Fruit fly (Drosophila melanogaster): ENCODE results near the gene CG34426.

Gene CG34426

DNA sequence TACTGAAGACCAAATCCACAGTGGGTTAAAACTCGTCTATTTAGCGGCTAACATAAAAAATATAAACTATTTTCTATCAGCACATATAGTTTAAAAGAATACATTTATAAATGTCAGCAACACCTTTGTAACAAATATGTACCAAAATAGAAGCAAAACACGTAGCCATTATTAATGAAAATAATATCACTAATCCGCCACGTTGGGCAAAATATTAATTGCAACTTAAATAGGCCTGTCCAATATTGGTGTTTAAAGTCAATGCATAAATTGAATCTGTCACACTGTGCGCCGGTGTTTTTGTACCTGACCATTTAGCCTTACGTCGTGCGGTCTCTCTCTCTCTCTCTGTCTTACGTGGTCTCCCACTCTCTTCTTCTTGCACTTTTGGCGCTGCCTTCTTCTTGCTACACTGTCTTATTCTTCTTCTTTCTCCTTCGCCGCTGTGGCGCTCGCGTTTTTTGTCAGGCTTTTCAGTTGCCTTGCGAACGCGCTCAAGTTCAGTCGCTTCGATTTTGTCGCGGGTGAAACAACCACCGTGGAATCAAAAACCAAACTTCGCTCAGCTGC is 36.2 kb upstream of the CG34426 start:
- peak; percentile 89 for TF ChIP-seq Jra (GFP tag; optimal IDR thresholded peaks at IDR 0.05)
- peak; percentile 97 for TF ChIP-seq br (GFP tag; optimal IDR thresholded peaks at IDR 0.05)
- TF ChIP-seq Rel (GFP tag; optimal IDR thresholded peaks at IDR 0.05): peak; percentile 86
- peak; percentile 78 for TF ChIP-seq Rel (tag; optimal IDR thresholded peaks at IDR 0.05)
- no peak for TF ChIP-seq lola (GFP tag; optimal IDR thresholded peaks at IDR 0.05)
- TF ChIP-seq Dfd (GFP tag; optimal IDR thresholded peaks at IDR 0.05): no peak
- peak; percentile 87 for TF ChIP-seq CG32264 (GFP tag; optimal IDR thresholded peaks at IDR 0.05)
- peak; percentile 86 to 97 for TF ChIP-seq foxo (GFP tag; optimal IDR thresholded peaks at IDR 0.05)
- peak; percentile 98 for TF ChIP-seq h (GFP tag; optimal IDR thresholded peaks at IDR 0.05)
- TF ChIP-seq HLH106 (tag; optimal IDR thresholded peaks at IDR 0.05): peak; percentile 98
- TF ChIP-seq Vsx2 (GFP tag; optimal IDR thresholded peaks at IDR 0.05; ENCODE audit: partially characterized antibody): peak; percentile 87
- TF ChIP-seq Hr83 (GFP tag; optimal IDR thresholded peaks at IDR 0.05; ENCODE audit: poor library complexity, severe bottlenecking): peak; percentile 76
- no peak for TF ChIP-seq usp (GFP tag; optimal IDR thresholded peaks at IDR 0.05)
- TF ChIP-seq brk (GFP tag; optimal IDR thresholded peaks at IDR 0.05): peak; percentile 94
- TF ChIP-seq Sp1 (GFP tag; optimal IDR thresholded peaks at IDR 0.05): peak; percentile 98
- no peak for TF ChIP-seq Hr78 (GFP tag; optimal IDR thresholded peaks at IDR 0.05)
- TF ChIP-seq fru (GFP tag; optimal IDR thresholded peaks at IDR 0.05): peak; percentile 98
- TF ChIP-seq N (GFP tag; optimal IDR thresholded peaks at IDR 0.05): no peak
- TF ChIP-seq Mio (GFP tag; optimal IDR thresholded peaks at IDR 0.05): peak; percentile 84
- peak; percentile 9 to 73 for TF ChIP-seq dl (GFP tag; optimal IDR thresholded peaks at IDR 0.05; ENCODE audit: insufficient read depth in 1 of 2, partially characterized antibody in 2 of 2)
- TF ChIP-seq rgr (GFP tag; optimal IDR thresholded peaks at IDR 0.05): peak; percentile 97
- TF ChIP-seq woc (GFP tag; optimal IDR thresholded peaks at IDR 0.05): peak; percentile 97
- peak; percentile 98 for TF ChIP-seq ey (GFP tag; optimal IDR thresholded peaks at IDR 0.05)
- TF ChIP-seq jim (GFP tag; optimal IDR thresholded peaks at IDR 0.05): no peak
- peak; percentile 82 for TF ChIP-seq dsf (GFP tag; optimal IDR thresholded peaks at IDR 0.05; ENCODE audit: borderline replicate concordance)
- peak; percentile 93 for TF ChIP-seq sage (GFP tag; optimal IDR thresholded peaks at IDR 0.05)
- TF ChIP-seq sv (GFP tag; optimal IDR thresholded peaks at IDR 0.05): peak; percentile 99
- TF ChIP-seq dmrt93B (GFP tag; optimal IDR thresholded peaks at IDR 0.05): peak; percentile 98
- peak; percentile 96 for TF ChIP-seq psq (GFP tag; optimal IDR thresholded peaks at IDR 0.05)
- TF ChIP-seq CrebA (GFP tag; optimal IDR thresholded peaks at IDR 0.05; ENCODE audit: borderline replicate concordance): peak; percentile 70
- TF ChIP-seq OdsH (GFP tag; optimal IDR thresholded peaks at IDR 0.05): peak; percentile 98
- TF ChIP-seq tai (GFP tag; optimal IDR thresholded peaks at IDR 0.05): peak; percentile 94
- no peak for TF ChIP-seq pan (optimal IDR thresholded peaks at IDR 0.05)
- peak; percentile 41 for TF ChIP-seq Dif (GFP tag; optimal IDR thresholded peaks at IDR 0.05; ENCODE audit: partially characterized antibody)
- peak; percentile 68 for TF ChIP-seq GATAd (GFP tag; optimal IDR thresholded peaks at IDR 0.05)
- no peak for TF ChIP-seq Abd-B (GFP tag; optimal IDR thresholded peaks at IDR 0.05)
- no peak for TF ChIP-seq Myc (optimal IDR thresholded peaks at IDR 0.05)
- peak; percentile 98 for TF ChIP-seq CG9705 (GFP tag; optimal IDR thresholded peaks at IDR 0.05)
- TF ChIP-seq Hnf4 (GFP tag; optimal IDR thresholded peaks at IDR 0.05): peak; percentile 93

DNA sequence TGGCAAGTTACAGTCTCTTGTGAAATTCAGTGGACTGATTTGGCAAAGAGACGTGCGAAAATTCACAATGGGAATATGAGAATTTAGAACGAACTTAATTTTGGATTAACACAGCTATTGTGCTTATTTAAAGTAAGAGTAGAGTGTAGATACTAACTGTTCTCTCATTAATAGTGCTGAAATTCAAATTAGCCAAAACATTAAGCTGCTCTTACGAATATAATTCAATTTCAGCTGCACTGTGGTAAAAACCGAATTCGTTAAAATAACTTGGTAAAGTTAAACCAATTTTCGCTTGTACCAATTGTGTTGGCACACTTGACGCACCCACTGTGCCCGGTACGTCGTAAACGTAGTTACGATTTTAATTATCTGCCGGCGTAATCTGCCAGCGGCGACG is 34.4 kb upstream of the CG34426 start:
- TF ChIP-seq h (GFP tag; optimal IDR thresholded peaks at IDR 0.05) (peak; percentile 63), brk (GFP tag; optimal IDR thresholded peaks at IDR 0.05) (no peak), Hr83 (GFP tag; optimal IDR thresholded peaks at IDR 0.05; ENCODE audit: poor library complexity, severe bottlenecking) (no peak), sv (GFP tag; optimal IDR thresholded peaks at IDR 0.05) (peak; percentile 19), HLH106 (tag; optimal IDR thresholded peaks at IDR 0.05) (peak; percentile 56), ey (GFP tag; optimal IDR thresholded peaks at IDR 0.05) (peak; percentile 64), usp (GFP tag; optimal IDR thresholded peaks at IDR 0.05) (no peak), CG9705 (GFP tag; optimal IDR thresholded peaks at IDR 0.05) (no peak), Sp1 (GFP tag; optimal IDR thresholded peaks at IDR 0.05) (peak; percentile 31), dl (GFP tag; optimal IDR thresholded peaks at IDR 0.05; ENCODE audit: insufficient read depth in 1 of 2, partially characterized antibody in 2 of 2) (no peak), rgr (GFP tag; optimal IDR thresholded peaks at IDR 0.05) (peak; percentile 45), br (GFP tag; optimal IDR thresholded peaks at IDR 0.05) (peak; percentile 59), dmrt93B (GFP tag; optimal IDR thresholded peaks at IDR 0.05) (peak; percentile 52), psq (GFP tag; optimal IDR thresholded peaks at IDR 0.05) (peak; percentile 13), Hnf4 (GFP tag; optimal IDR thresholded peaks at IDR 0.05) (no peak), fru (GFP tag; optimal IDR thresholded peaks at IDR 0.05) (peak; percentile 65), CG32264 (GFP tag; optimal IDR thresholded peaks at IDR 0.05) (peak; percentile 13), OdsH (GFP tag; optimal IDR thresholded peaks at IDR 0.05) (peak; percentile 53), tai (GFP tag; optimal IDR thresholded peaks at IDR 0.05) (peak; percentile 6), N (GFP tag; optimal IDR thresholded peaks at IDR 0.05) (no peak), foxo (GFP tag; optimal IDR thresholded peaks at IDR 0.05) (peak in 1 of 2 experiments; percentile 59), dsf (GFP tag; optimal IDR thresholded peaks at IDR 0.05; ENCODE audit: borderline replicate concordance) (no peak), CrebA (GFP tag; optimal IDR thresholded peaks at IDR 0.05; ENCODE audit: borderline replicate concordance) (no peak), Jra (GFP tag; optimal IDR thresholded peaks at IDR 0.05) (no peak)

Measured in whole organism, wandering third instar larva.